Fruit fly (Drosophila melanogaster) whole organism, embryonic: Measurements from ENCODE around the gene bnl.
A peak's percentile ranks its signal among the peaks of the same experiment; 100 is the strongest.

Source experiments
- Atf3 ChIP-seq: fragments of 200-800 bp; sonication (Bioruptor generic); optimal IDR thresholded peaks from 3 replicates; lab custom pipeline; 2016; ENCODE audit warnings: missing biosample characterization, missing genetic modification characterization
- Atf6 ChIP-seq: fragments of 200-800 bp; sonication (Bioruptor generic); IDR thresholded peaks from 2 replicates; pipeline ENCODE4 v1.3.6; 2022; ENCODE audit warnings: missing biosample characterization, missing genetic modification characterization
- Bdp1 ChIP-seq: fragments of 200-800 bp; sonication (Bioruptor generic); optimal IDR thresholded peaks from 3 replicates; lab custom pipeline; 2016; ENCODE audit warnings: missing biosample characterization, missing genetic modification characterization
- CG11696 ChIP-seq: fragments of 200-800 bp; sonication (Bioruptor generic); IDR thresholded peaks from 2 replicates; pipeline ENCODE4 v1.3.6; 2022; ENCODE audit warnings: missing biosample characterization, missing genetic modification characterization
- CG12769 ChIP-seq: fragments of 200-800 bp; sonication (Bioruptor generic); optimal IDR thresholded peaks from 2 replicates; lab custom pipeline; 2019; ENCODE audit warnings: missing biosample characterization, mild to moderate bottlenecking, missing genetic modification characterization, moderate library complexity
- CG13894 ChIP-seq: fragments of 200-800 bp; sonication (Bioruptor generic); optimal IDR thresholded peaks from 3 replicates; lab custom pipeline; 2018; ENCODE audit warnings: missing biosample characterization, mild to moderate bottlenecking, missing genetic modification characterization, moderate library complexity
- CG14965 ChIP-seq: fragments of 200-800 bp; sonication (Bioruptor generic); optimal IDR thresholded peaks from 2 replicates; lab custom pipeline; 2016; ENCODE audit warnings: missing biosample characterization, missing genetic modification characterization, borderline replicate concordance
- CG1602 ChIP-seq: fragments of 200-800 bp; sonication (Bioruptor generic); optimal IDR thresholded peaks from 3 replicates; lab custom pipeline; 2016; ENCODE audit warnings: missing biosample characterization, missing genetic modification characterization
- CG17612 ChIP-seq: fragments of 200-800 bp; sonication (Bioruptor generic); IDR thresholded peaks from 2 replicates; pipeline ENCODE4 v1.3.6; 2022; ENCODE audit warnings: missing biosample characterization, missing genetic modification characterization
- CG17802 ChIP-seq: fragments of 200-800 bp; sonication (Bioruptor generic); optimal IDR thresholded peaks from 2 replicates; lab custom pipeline; 2018; ENCODE audit warnings: missing biosample characterization, mild to moderate bottlenecking, missing genetic modification characterization, moderate library complexity
- CG18619 ChIP-seq: fragments of 200-800 bp; sonication (Bioruptor generic); optimal IDR thresholded peaks from 3 replicates; lab custom pipeline; 2017; ENCODE audit warnings: missing biosample characterization, mild to moderate bottlenecking, missing genetic modification characterization
- CG2120 ChIP-seq: fragments of 200-800 bp; sonication (Bioruptor generic); optimal IDR thresholded peaks from 3 replicates; lab custom pipeline; 2016; ENCODE audit warnings: missing biosample characterization, missing genetic modification characterization
- CG3847 ChIP-seq: fragments of 200-800 bp; sonication (Bioruptor generic); IDR thresholded peaks from 2 replicates; pipeline ENCODE4 v1.3.6; 2022; ENCODE audit warnings: missing biosample characterization, missing genetic modification characterization
- CG5953 ChIP-seq: fragments of 200-800 bp; sonication (Bioruptor generic); IDR thresholded peaks from 2 replicates; pipeline ENCODE4 v1.3.6; 2022; ENCODE audit warnings: missing biosample characterization, missing genetic modification characterization
- CG6175 ChIP-seq: fragments of 200-800 bp; sonication (Bioruptor generic); IDR thresholded peaks from 3 replicates; pipeline ENCODE4 v1.3.6; 2022; ENCODE audit warnings: missing biosample characterization, missing genetic modification characterization
- CG6272 ChIP-seq: fragments of 200-800 bp; sonication (Bioruptor generic); IDR thresholded peaks from 2 replicates; pipeline ENCODE4 v1.3.6; 2022; ENCODE audit warnings: missing biosample characterization, missing genetic modification characterization
- CG6791 ChIP-seq: fragments of 200-800 bp; sonication (Bioruptor generic); IDR thresholded peaks from 3 replicates; pipeline ENCODE4 v1.3.6; 2022; ENCODE audit warnings: missing biosample characterization, missing genetic modification characterization; ENCODE audit not compliant: partially characterized antibody
- CG7372 ChIP-seq: fragments of 200-800 bp; sonication (Bioruptor generic); IDR thresholded peaks from 2 replicates; pipeline ENCODE4 v1.3.6; 2022; ENCODE audit warnings: missing biosample characterization, missing genetic modification characterization
- CG7963 ChIP-seq: fragments of 200-800 bp; sonication (Bioruptor generic); IDR thresholded peaks from 3 replicates; pipeline ENCODE4 v1.3.6; 2022; ENCODE audit warnings: missing biosample characterization, missing genetic modification characterization; ENCODE audit not compliant: partially characterized antibody
- CG7987 ChIP-seq: fragments of 200-800 bp; sonication (Bioruptor generic); optimal IDR thresholded peaks from 2 replicates; lab custom pipeline; 2018; ENCODE audit warnings: missing biosample characterization, mild to moderate bottlenecking, missing genetic modification characterization, moderate library complexity
- CG8944 ChIP-seq: fragments of 200-800 bp; sonication (Bioruptor generic); optimal IDR thresholded peaks from 3 replicates; lab custom pipeline; 2016; ENCODE audit warnings: missing biosample characterization, missing genetic modification characterization
- CrebB ChIP-seq: fragments of 200-800 bp; sonication (Bioruptor generic); optimal IDR thresholded peaks from 3 replicates; lab custom pipeline; 2018; ENCODE audit warnings: missing biosample characterization, mild to moderate bottlenecking, missing genetic modification characterization
- Deaf1 ChIP-seq: fragments of 200-800 bp; optimal IDR thresholded peaks from 3 replicates; lab custom pipeline; 2019; ENCODE audit warnings: missing biosample characterization, mild to moderate bottlenecking, missing genetic modification characterization, moderate library complexity
- Fer3 ChIP-seq: fragments of 200-800 bp; sonication (Bioruptor generic); optimal IDR thresholded peaks from 2 replicates; lab custom pipeline; 2018; ENCODE audit warnings: missing biosample characterization, mild to moderate bottlenecking, missing genetic modification characterization, moderate library complexity
- HLH4C ChIP-seq: fragments of 200-800 bp; sonication (Bioruptor generic); IDR thresholded peaks from 3 replicates; pipeline ENCODE4 v1.3.6; 2022; ENCODE audit warnings: missing biosample characterization, missing genetic modification characterization; ENCODE audit not compliant: partially characterized antibody
- Hr78 ChIP-seq, 2 experiments: fragments of 200-800 bp in 1 of 2; fragments of >200 bp in 1 of 2; sonication (Bioruptor generic) in 1 of 2; optimal IDR thresholded peaks; 2 replicates each; lab custom pipeline; 2017 to 2019; ENCODE audit warnings: missing biosample characterization in 2 of 2, missing genetic modification characterization in 2 of 2, mild to moderate bottlenecking in 1 of 2, moderate library complexity in 1 of 2
- Max ChIP-seq: fragments of 200-800 bp; sonication (Bioruptor generic); optimal IDR thresholded peaks from 2 replicates; lab custom pipeline; 2016; ENCODE audit warnings: missing biosample characterization, mild to moderate bottlenecking, missing genetic modification characterization
- NFAT ChIP-seq: fragments of 200-800 bp; sonication (Bioruptor generic); IDR thresholded peaks from 2 replicates; pipeline ENCODE4 v1.3.6; 2022; ENCODE audit warnings: missing biosample characterization, missing genetic modification characterization
- Nf-YB ChIP-seq: fragments of 200-800 bp; sonication (Bioruptor generic); optimal IDR thresholded peaks from 3 replicates; lab custom pipeline; 2019; ENCODE audit warnings: missing biosample characterization, mild to moderate bottlenecking, missing genetic modification characterization, moderate library complexity
- Oaz ChIP-seq: fragments of 200-800 bp; sonication (Bioruptor generic); IDR thresholded peaks from 2 replicates; pipeline ENCODE4 v1.3.6; 2022; ENCODE audit warnings: missing biosample characterization, missing genetic modification characterization
- Scr ChIP-seq: fragments of 200-800 bp; sonication (Bioruptor generic); IDR thresholded peaks from 2 replicates; pipeline ENCODE4 v1.3.6; 2022; ENCODE audit warnings: missing biosample characterization, missing genetic modification characterization; ENCODE audit not compliant: partially characterized antibody
- Six4 ChIP-seq: fragments of 200-800 bp; sonication (Bioruptor generic); optimal IDR thresholded peaks from 2 replicates; lab custom pipeline; 2016; ENCODE audit warnings: missing biosample characterization, missing genetic modification characterization
- chinmo ChIP-seq: fragments of 200-800 bp; sonication (Bioruptor generic); IDR thresholded peaks from 4 replicates; pipeline ENCODE4 v1.3.6; 2022; ENCODE audit warnings: missing biosample characterization, missing genetic modification characterization; ENCODE audit not compliant: partially characterized antibody
- dan ChIP-seq: fragments of 200-800 bp; sonication (Bioruptor generic); IDR thresholded peaks from 2 replicates; pipeline ENCODE4 v1.3.6; 2022; ENCODE audit warnings: missing biosample characterization, missing genetic modification characterization
- ewg ChIP-seq: fragments of 200-800 bp; sonication (Bioruptor generic); optimal IDR thresholded peaks from 3 replicates; lab custom pipeline; 2017; ENCODE audit warnings: mild to moderate bottlenecking, missing biosample characterization, missing genetic modification reagents, missing genetic modification characterization
- fd102C ChIP-seq: fragments of 200-800 bp; sonication (Bioruptor generic); optimal IDR thresholded peaks from 2 replicates; lab custom pipeline; 2018; ENCODE audit warnings: missing biosample characterization, mild to moderate bottlenecking, missing genetic modification characterization, moderate library complexity
- fd64A ChIP-seq: fragments of 200-800 bp; sonication (Bioruptor generic); optimal IDR thresholded peaks from 3 replicates; lab custom pipeline; 2018; ENCODE audit warnings: missing biosample characterization, mild to moderate bottlenecking, missing genetic modification characterization
- inv ChIP-seq: fragments of 200-800 bp; sonication (Bioruptor generic); IDR thresholded peaks from 2 replicates; pipeline ENCODE4 v1.3.6; 2022; ENCODE audit warnings: missing biosample characterization, missing genetic modification characterization; ENCODE audit not compliant: partially characterized antibody
- knrl ChIP-seq: fragments of 200-800 bp; sonication (Bioruptor generic); IDR thresholded peaks from 3 replicates; pipeline ENCODE4 v1.3.6; 2022; ENCODE audit warnings: missing biosample characterization, missing genetic modification characterization; ENCODE audit not compliant: partially characterized antibody
- lbe ChIP-seq: fragments of 200-800 bp; sonication (Bioruptor generic); optimal IDR thresholded peaks from 2 replicates; lab custom pipeline; 2016; ENCODE audit warnings: missing biosample characterization, mild to moderate bottlenecking, missing genetic modification characterization
- pan ChIP-seq, 4 experiments: fragments of >200 bp in 3 of 4; fragments of 200-800 bp in 1 of 4; sonication (Bioruptor generic) in 1 of 4; optimal IDR thresholded peaks in 3 of 4; IDR thresholded peaks in 1 of 4; 2 replicates each; pipeline versions ENCODE4 v1.3.6 to Lab custom; 2017 to 2022; ENCODE audit warnings: missing biosample characterization in 2 of 4, missing genetic modification characterization in 2 of 4, mixed read lengths in 1 of 4
- repo ChIP-seq: fragments of 200-800 bp; sonication (Bioruptor generic); optimal IDR thresholded peaks from 2 replicates; lab custom pipeline; 2016; ENCODE audit warnings: missing biosample characterization, missing genetic modification characterization
- sisA ChIP-seq: fragments of 200-800 bp; sonication (Bioruptor generic); IDR thresholded peaks from 2 replicates; pipeline ENCODE4 v1.3.6; 2022; ENCODE audit warnings: missing biosample characterization, missing genetic modification characterization
- stwl ChIP-seq: fragments of 200-800 bp; sonication (Bioruptor generic); optimal IDR thresholded peaks from 3 replicates; lab custom pipeline; 2018; ENCODE audit warnings: missing biosample characterization, mild to moderate bottlenecking, missing genetic modification characterization, moderate library complexity
- tap ChIP-seq: fragments of 200-800 bp; optimal IDR thresholded peaks from 3 replicates; lab custom pipeline; 2019; ENCODE audit warnings: missing biosample characterization, mild to moderate bottlenecking, missing genetic modification characterization, moderate library complexity
- tna ChIP-seq: fragments of 200-800 bp; sonication (Bioruptor generic); IDR thresholded peaks from 2 replicates; pipeline ENCODE4 v1.3.6; 2022; ENCODE audit warnings: missing biosample characterization, missing genetic modification characterization; ENCODE audit not compliant: partially characterized antibody
- vvl ChIP-seq: fragments of 200-800 bp; sonication (Bioruptor generic); IDR thresholded peaks from 2 replicates; pipeline ENCODE4 v1.3.6; 2022; ENCODE audit warnings: missing biosample characterization, missing genetic modification characterization

Gene bnl

DNA sequence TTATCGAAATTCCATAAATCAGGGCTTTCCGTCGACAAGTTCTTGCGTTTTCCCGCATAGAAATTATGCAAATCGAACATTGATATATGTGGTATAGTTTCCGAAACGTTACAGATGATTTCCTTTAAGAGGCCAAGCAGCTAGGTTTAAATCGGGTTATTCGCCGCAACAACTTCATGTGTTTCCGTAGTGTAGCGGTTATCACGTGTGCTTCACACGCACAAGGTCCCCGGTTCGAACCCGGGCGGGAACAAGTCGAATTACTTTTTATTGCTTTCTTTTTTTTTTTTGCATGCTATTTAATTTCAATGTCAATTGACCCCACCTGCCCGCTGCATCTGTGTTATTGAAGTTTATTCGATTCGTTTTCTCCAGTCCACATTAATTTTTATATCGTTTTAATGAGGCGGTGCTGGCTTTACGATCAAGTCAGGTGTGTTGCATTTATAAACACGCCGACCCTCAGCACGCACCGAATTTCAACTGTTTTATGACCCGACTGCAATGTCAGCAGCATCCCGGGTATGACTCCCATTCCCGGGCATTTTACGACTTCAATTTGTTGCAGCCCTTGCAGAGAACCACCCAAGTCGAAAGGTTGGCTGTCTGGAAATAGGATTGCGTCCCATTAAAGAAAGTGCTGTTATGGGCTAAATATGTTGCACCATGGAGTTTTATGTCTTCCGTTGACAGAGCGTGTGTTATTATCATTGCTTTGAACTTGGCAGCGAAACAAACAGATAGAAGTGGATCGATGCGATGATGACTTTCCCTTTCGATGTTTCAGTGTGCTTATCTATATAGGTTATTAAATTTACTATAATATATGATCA is 46.5 kb downstream of the bnl start (continued):
- TF ChIP-seq Oaz = no peak
- peak; percentile 70 for TF ChIP-seq Scr (GFP tag; lab: Robert Waterston, UW)
- no peak for TF ChIP-seq repo (GFP tag; lab: Kevin White, UChicago)
- TF ChIP-seq CG3847 (GFP tag; lab: Robert Waterston, UW) = no peak
- TF ChIP-seq Atf6 = peak; percentile 23; the same call in 1 of the 2 replicates
- no peak for TF ChIP-seq lbe
- no peak for TF ChIP-seq Deaf1 (tag; lab: Kevin White, UChicago)
- peak; percentile 99 for TF ChIP-seq Bdp1
- no peak for TF ChIP-seq CG17612
- no peak for TF ChIP-seq CG18619 (GFP tag; lab: Kevin White, UChicago)
- TF ChIP-seq CG13894 (tag; lab: Kevin White, UChicago) = no peak
- peak; percentile 60 for TF ChIP-seq HLH4C
- no peak for TF ChIP-seq Fer3 (tag; lab: Kevin White, UChicago)
- peak; percentile 29; the same call in 1 of the 2 replicates for TF ChIP-seq inv (GFP tag; lab: Robert Waterston, UW)
- no peak for TF ChIP-seq CG8944
- peak; percentile 72; the same call in 1 of the 4 replicates for TF ChIP-seq chinmo (GFP tag; lab: Robert Waterston, UW)
- no peak for TF ChIP-seq CG1602 (GFP tag; lab: Kevin White, UChicago)
- TF ChIP-seq dan (GFP tag; lab: Robert Waterston, UW) = no peak
- TF ChIP-seq sisA (GFP tag; lab: Robert Waterston, UW) = no peak
- peak; percentile 24; the same call in 1 of the 2 replicates for TF ChIP-seq vvl
- no peak for TF ChIP-seq tap (tag; lab: Kevin White, UChicago)
- no peak for TF ChIP-seq CG5953 (GFP tag; lab: Robert Waterston, UW)
- TF ChIP-seq Max (GFP tag; lab: Kevin White, UChicago) = no peak
- TF ChIP-seq CG7372 (GFP tag; lab: Robert Waterston, UW) = no peak
- no peak for TF ChIP-seq CG2120
- no peak for TF ChIP-seq stwl
- TF ChIP-seq CG6272 (GFP tag; lab: Robert Waterston, UW) = no peak
- no peak for TF ChIP-seq CG14965
- TF ChIP-seq knrl (GFP tag; lab: Robert Waterston, UW) = peak; percentile 58; the same call in 1 of the 3 replicates
- no peak for TF ChIP-seq Nf-YB (GFP tag; lab: Kevin White, UChicago)
- no peak for TF ChIP-seq Atf3 (GFP tag; lab: Kevin White, UChicago)
- TF ChIP-seq Hr78 (GFP tag; optimal IDR thresholded peaks at IDR 0.05; lab: Kevin White, UChicago) = no peak
- TF ChIP-seq CG6175 (GFP tag; lab: Robert Waterston, UW) = no peak
- TF ChIP-seq tna (GFP tag; lab: Robert Waterston, UW) = peak; percentile 73
- TF ChIP-seq fd64A (GFP tag; lab: Kevin White, UChicago) = no peak
- no peak for TF ChIP-seq CrebB
- no peak for TF ChIP-seq pan (optimal IDR thresholded peaks at IDR 0.05; lab: Kevin White, UChicago)
- TF ChIP-seq pan (GFP tag; optimal IDR thresholded peaks at IDR 0.05 in 1 of 2, IDR thresholded peaks at IDR 0.05 in 1 of 2) = no peak
- TF ChIP-seq CG11696 (GFP tag; lab: Robert Waterston, UW) = no peak
- no peak for TF ChIP-seq fd102C (GFP tag; lab: Kevin White, UChicago)
- no peak for TF ChIP-seq ewg
- TF ChIP-seq Six4 (GFP tag; lab: Kevin White, UChicago) = no peak
- no peak for TF ChIP-seq CG17802
- TF ChIP-seq NFAT (GFP tag; lab: Robert Waterston, UW) = no peak
- peak; percentile 91 for TF ChIP-seq CG6791 (GFP tag; lab: Robert Waterston, UW)
- TF ChIP-seq CG12769 (tag; lab: Kevin White, UChicago) = no peak
- no peak for TF ChIP-seq CG7987 (GFP tag; lab: Kevin White, UChicago)
- TF ChIP-seq CG7963 (GFP tag; lab: Robert Waterston, UW) = peak; percentile 85
